Fruit fly (Drosophila melanogaster) whole organism, pupa: Measurements from ENCODE around the gene sdk.

Experiments used
- CG10348 ChIP-seq: fragments of 200-800 bp; sonication (Bioruptor generic); IDR thresholded peaks from 2 replicates; pipeline ENCODE4 v1.3.6; 2022; ENCODE audit warnings: missing biosample characterization, missing genetic modification characterization
- CG17806 ChIP-seq: fragments of 200-800 bp; sonication (Bioruptor generic); optimal IDR thresholded peaks from 2 replicates; lab custom pipeline; 2018; ENCODE audit warnings: missing biosample characterization, mild to moderate bottlenecking, missing genetic modification characterization, moderate library complexity
- CG32121 ChIP-seq: fragments of 200-800 bp; sonication (Bioruptor generic); IDR thresholded peaks from 2 replicates; pipeline ENCODE4 v1.3.6; 2022; ENCODE audit warnings: missing biosample characterization, missing genetic modification characterization
- EcR ChIP-seq: fragments of 200-800 bp; sonication (Bioruptor generic); optimal IDR thresholded peaks from 3 replicates; lab custom pipeline; 2019; ENCODE audit warnings: missing biosample characterization, missing genetic modification characterization, mild to moderate bottlenecking, moderate library complexity, missing genetic modification reagents

DNA sequence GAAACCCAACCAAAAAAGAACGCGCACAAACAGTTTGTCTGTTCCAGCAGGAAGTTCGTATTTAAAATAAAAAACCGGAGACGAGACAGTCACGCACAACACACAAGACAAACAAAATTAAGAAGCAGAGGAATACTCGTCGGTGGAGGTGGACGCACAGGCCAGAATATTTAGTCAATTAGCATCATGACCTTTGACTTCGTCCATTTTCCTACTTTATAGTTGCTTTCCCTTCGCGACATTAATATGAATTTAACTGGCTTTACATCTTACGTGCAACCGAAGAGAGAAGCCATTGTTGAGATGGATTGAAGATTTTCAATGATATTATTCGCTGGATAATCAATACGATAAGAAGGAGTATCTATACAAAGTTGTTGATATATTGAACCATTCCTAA lies 15.8 kb downstream of the sdk start:
- TF ChIP-seq CG10348 (GFP tag; lab: Robert Waterston, UW) (no peak), EcR (GFP tag; lab: Kevin White, UChicago) (no peak), CG17806 (tag; lab: Kevin White, UChicago) (no peak), CG32121 (GFP tag; lab: Robert Waterston, UW) (no peak)
